Worm (Caenorhabditis elegans) whole organism, L4/young adult: ENCODE measurements around the gene Y116A8B.4.

Experiments used
- W03F9.2 ChIP-seq: fragments of 150-350 bp; optimal IDR thresholded peaks from 2 replicates; lab custom pipeline; 2014; ENCODE audit warnings: missing biosample characterization, missing genetic modification characterization
- dao-5 ChIP-seq: sonication (generic microtip); optimal IDR thresholded peaks from 2 replicates; lab custom pipeline; 2016; ENCODE audit warnings: missing genotype, missing genetic modification characterization, moderate library complexity, missing compliant biosample characterization
- him-1 ChIP-seq: sonication (generic microtip); optimal IDR thresholded peaks from 2 replicates; lab custom pipeline; 2016; ENCODE audit warnings: missing genotype, missing genetic modification reagents, missing genetic modification characterization, missing compliant biosample characterization

ce11 chrIV:17193491-17193890 lies 30.1 kb upstream of the Y116A8B.4 start:
- TF ChIP-seq him-1 (tag; lab: Kevin White, UChicago) (no peak), dao-5 (no peak), W03F9.2 (tag; lab: Kevin White, UChicago) (no peak)
